Worm (Caenorhabditis elegans): ENCODE results near the gene srw-72.

srw-72 gene

DNA sequence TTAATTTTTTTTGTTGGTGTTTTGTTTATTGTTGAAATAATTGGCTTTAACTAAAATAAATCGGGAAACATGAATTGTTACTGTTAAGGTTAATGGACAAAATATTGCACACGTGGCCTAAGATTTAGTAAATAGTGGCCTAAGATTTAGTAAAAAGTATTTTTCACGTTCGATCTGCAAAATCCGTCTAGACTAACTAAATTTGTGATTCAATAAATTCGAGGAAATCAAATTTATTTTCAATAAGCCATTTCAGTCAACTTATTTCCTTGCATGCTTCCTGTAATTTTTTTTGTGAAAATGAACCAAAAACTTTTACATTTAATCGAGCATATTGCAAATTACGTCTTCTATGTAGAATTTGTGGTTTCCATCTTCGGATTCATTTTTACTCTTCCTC is at the start of gene srw-72:
Gene srw-72, plus strand, starts transcription at position 301 of the 400 bp plus-strand sequence.
- TF ChIP-seq ceh-48 (tag; optimal IDR thresholded peaks at IDR 0.05): no peak
- TF ChIP-seq fax-1 (tag; optimal IDR thresholded peaks at IDR 0.05): no peak
- TF ChIP-seq eyg-1 (tag; optimal IDR thresholded peaks at IDR 0.05): no peak
- TF ChIP-seq ahr-1 (tag; optimal IDR thresholded peaks at IDR 0.05): no peak
- no peak for TF ChIP-seq ama-1 (optimal IDR thresholded peaks at IDR 0.05)
- TF ChIP-seq ets-4 (tag; optimal IDR thresholded peaks at IDR 0.05): no peak
- TF ChIP-seq pha-4 (tag; optimal IDR thresholded peaks at IDR 0.05): no peak
- no peak for TF ChIP-seq hlh-30 (tag; optimal IDR thresholded peaks at IDR 0.05; ENCODE audit: insufficient read depth)
- no peak for TF ChIP-seq hlh-8 (tag; optimal IDR thresholded peaks at IDR 0.05)
- no peak for TF ChIP-seq elt-4 (tag; optimal IDR thresholded peaks at IDR 0.05)
- no peak for TF ChIP-seq K09A11.1 (tag; optimal IDR thresholded peaks at IDR 0.05; ENCODE audit: insufficient read depth)
- TF ChIP-seq hlh-6 (tag; optimal IDR thresholded peaks at IDR 0.05): no peak
- no peak for TF ChIP-seq rnt-1 (tag; optimal IDR thresholded peaks at IDR 0.05)
- TF ChIP-seq madf-2 (tag; optimal IDR thresholded peaks at IDR 0.05): no peak
- no peak for TF ChIP-seq sox-4 (tag; optimal IDR thresholded peaks at IDR 0.05)

DNA sequence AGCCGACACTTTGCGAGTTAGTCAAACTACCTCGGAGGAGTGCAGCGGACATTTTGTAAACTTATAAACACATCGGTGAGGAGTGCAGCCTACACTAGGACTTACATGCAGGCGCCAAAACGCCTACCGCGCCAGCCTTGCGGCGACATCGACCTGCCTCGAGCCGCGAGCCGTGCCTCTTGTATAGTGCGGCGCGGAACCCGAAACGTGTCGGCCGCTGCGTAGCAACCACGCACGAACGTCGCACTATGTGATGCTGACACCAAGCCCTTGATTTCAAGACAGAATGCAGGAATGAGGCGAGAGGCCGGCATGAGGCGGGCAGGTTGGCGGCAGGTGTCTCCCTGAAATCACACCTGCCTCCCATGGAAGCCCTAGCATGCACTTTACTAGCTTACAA is 37.6 kb upstream of the srw-72 start:
- no peak for TF ChIP-seq ceh-2 (tag; optimal IDR thresholded peaks at IDR 0.05)
- TF ChIP-seq eyg-1 (tag; optimal IDR thresholded peaks at IDR 0.05): no peak
- TF ChIP-seq ceh-18 (tag; optimal IDR thresholded peaks at IDR 0.05): no peak
- no peak for TF ChIP-seq ama-1 (optimal IDR thresholded peaks at IDR 0.05)
- no peak for TF ChIP-seq hlh-8 (tag; optimal IDR thresholded peaks at IDR 0.05)
- no peak for TF ChIP-seq K02D7.2 (tag; optimal IDR thresholded peaks at IDR 0.05)
- no peak for TF ChIP-seq hlh-6 (tag; optimal IDR thresholded peaks at IDR 0.05)
- TF ChIP-seq pax-1 (tag; optimal IDR thresholded peaks at IDR 0.05): no peak
- no peak for TF ChIP-seq dmd-4 (tag; optimal IDR thresholded peaks at IDR 0.05; ENCODE audit: borderline replicate concordance)
- TF ChIP-seq pha-2 (tag; optimal IDR thresholded peaks at IDR 0.05): no peak
- TF ChIP-seq elt-4 (tag; optimal IDR thresholded peaks at IDR 0.05): no peak
- TF ChIP-seq ceh-6 (GFP tag; optimal IDR thresholded peaks at IDR 0.05): no peak
- TF ChIP-seq ets-4 (tag; optimal IDR thresholded peaks at IDR 0.05): no peak
- no peak for TF ChIP-seq gmeb-2 (tag; optimal IDR thresholded peaks at IDR 0.05)
- TF ChIP-seq ceh-34 (tag; optimal IDR thresholded peaks at IDR 0.05): no peak
- TF ChIP-seq rnt-1 (tag; optimal IDR thresholded peaks at IDR 0.05): no peak
- TF ChIP-seq K09A11.1 (tag; optimal IDR thresholded peaks at IDR 0.05; ENCODE audit: insufficient read depth): no peak
- TF ChIP-seq mec-3 (tag; optimal IDR thresholded peaks at IDR 0.05; ENCODE audit: borderline replicate concordance): no peak
- no peak for TF ChIP-seq dve-1 (tag; optimal IDR thresholded peaks at IDR 0.05)
- TF ChIP-seq pros-1 (tag; optimal IDR thresholded peaks at IDR 0.05): no peak

DNA sequence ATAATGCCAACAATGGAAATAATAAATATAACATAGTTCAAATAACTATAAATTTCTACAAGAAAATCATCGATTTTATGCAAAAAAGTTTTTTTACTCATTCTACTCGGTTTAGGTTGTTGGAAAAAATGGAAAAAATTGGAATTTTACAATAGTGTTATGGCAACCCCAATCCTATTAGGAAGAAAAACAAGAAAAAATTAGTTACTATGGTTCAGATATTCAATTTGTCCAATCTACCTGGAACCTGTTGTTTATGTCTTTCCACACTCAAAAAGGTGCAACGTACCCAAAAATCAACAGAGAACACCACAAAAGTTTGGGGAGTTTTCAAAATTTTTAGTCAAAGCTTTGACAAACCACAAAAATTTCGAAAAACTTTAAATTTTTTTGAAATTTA is 36.8 kb upstream of the srw-72 start, which contains the start of gene T27C5.10:
Gene T27C5.10, minus strand, starts transcription at position 101 of the 400 bp plus-strand sequence.
- TF ChIP-seq pha-4 (tag; optimal IDR thresholded peaks at IDR 0.05) (no peak), ref-2 (tag; optimal IDR thresholded peaks at IDR 0.05) (no peak), pha-2 (tag; optimal IDR thresholded peaks at IDR 0.05) (no peak), pax-1 (tag; optimal IDR thresholded peaks at IDR 0.05) (no peak), nhr-232 (tag; optimal IDR thresholded peaks at IDR 0.05) (no peak), pag-3 (tag; optimal IDR thresholded peaks at IDR 0.05; ENCODE audit: borderline replicate concordance) (no peak), K02D7.2 (tag; optimal IDR thresholded peaks at IDR 0.05) (no peak)

DNA sequence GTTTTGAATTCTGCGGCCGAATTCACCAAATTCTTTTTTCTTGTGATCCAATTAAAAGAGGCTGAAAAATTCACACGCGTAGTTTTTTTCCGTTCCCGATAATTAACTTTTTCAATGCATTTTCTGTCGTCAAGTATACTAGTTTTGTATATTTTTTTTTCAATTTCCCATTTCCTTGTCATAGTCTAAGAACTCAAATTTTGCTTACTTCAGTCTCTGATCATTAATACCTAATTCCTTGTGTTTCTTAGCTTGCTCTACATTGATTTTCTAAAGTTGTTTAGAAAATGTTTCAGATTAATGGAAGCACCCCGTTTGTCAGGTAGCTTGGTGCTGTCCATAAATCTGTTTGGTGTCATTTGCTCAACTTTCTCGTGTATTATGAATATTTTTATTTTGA is 35.9 kb upstream of the srw-72 start, which contains the start of gene srbc-27:
Gene srbc-27, plus strand, starts transcription at position 301 of the 400 bp plus-strand sequence.
- TF ChIP-seq hlh-13 (GFP tag; optimal IDR thresholded peaks at IDR 0.05): no peak
- TF ChIP-seq lin-11 (tag; optimal IDR thresholded peaks at IDR 0.05): no peak
- TF ChIP-seq K02D7.2 (tag; optimal IDR thresholded peaks at IDR 0.05): no peak
- no peak for TF ChIP-seq ama-1 (optimal IDR thresholded peaks at IDR 0.05)

DNA sequence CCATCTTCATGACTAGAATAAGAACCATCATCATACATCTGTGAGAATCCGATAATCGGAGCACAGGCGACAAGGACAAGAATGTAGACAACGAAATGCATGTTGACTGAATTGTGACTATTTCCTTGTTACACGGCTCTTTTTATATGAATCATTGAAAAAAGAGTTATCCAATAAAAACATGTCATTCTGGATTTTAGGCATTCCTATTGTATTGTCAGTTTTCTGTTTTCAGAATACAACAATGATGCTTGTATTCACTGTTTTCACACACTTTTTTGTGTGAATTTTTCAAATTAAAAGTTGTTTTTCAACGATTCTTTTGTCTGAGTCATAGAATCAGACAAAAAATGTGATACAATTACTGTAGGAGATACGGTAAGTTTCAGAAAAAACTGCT is 30.4 kb upstream of the srw-72 start, which contains the start of gene F20E11.18:
Gene F20E11.18, minus strand, starts transcription at position 101 of the 400 bp plus-strand sequence.
- TF ChIP-seq T23F11.4 (GFP tag; optimal IDR thresholded peaks at IDR 0.05) (no peak), sox-2 (GFP tag; IDR thresholded peaks at IDR 0.05) (no peak), ceh-30 (tag; optimal IDR thresholded peaks at IDR 0.05) (no peak), che-1 (tag; optimal IDR thresholded peaks at IDR 0.05) (no peak), pat-9 (tag; optimal IDR thresholded peaks at IDR 0.05) (no peak), nhr-11 (tag; optimal IDR thresholded peaks at IDR 0.05) (no peak), lim-6 (tag; optimal IDR thresholded peaks at IDR 0.05) (no peak), pqm-1 (tag; optimal IDR thresholded peaks at IDR 0.05) (no peak), dmd-4 (tag; optimal IDR thresholded peaks at IDR 0.05; ENCODE audit: borderline replicate concordance) (no peak), ama-1 (optimal IDR thresholded peaks at IDR 0.05) (no peak), mec-3 (tag; optimal IDR thresholded peaks at IDR 0.05; ENCODE audit: borderline replicate concordance) (no peak), pha-2 (tag; optimal IDR thresholded peaks at IDR 0.05) (no peak)
